Worm (Caenorhabditis elegans) whole organism, L3 larva: ENCODE measurements around the gene C52G5.3.
A peak's percentile ranks its signal among the peaks of the same experiment; 100 is the strongest.

ENCODE experiments used
- R02D3.7 ChIP-seq: fragments of 150-350 bp; optimal IDR thresholded peaks from 2 replicates; lab custom pipeline; 2014; ENCODE audit warnings: missing biosample characterization, missing genetic modification characterization
- ZK546.5 ChIP-seq: sonication (generic microtip); optimal IDR thresholded peaks from 2 replicates; lab custom pipeline; 2017; ENCODE audit warnings: missing biosample characterization, missing genetic modification characterization
- ceh-16 ChIP-seq: sonication (generic microtip); optimal IDR thresholded peaks from 2 replicates; lab custom pipeline; 2017; ENCODE audit warnings: missing biosample characterization, missing genetic modification characterization
- ceh-28 ChIP-seq: fragments of 150-350 bp; optimal IDR thresholded peaks from 2 replicates; lab custom pipeline; 2014; ENCODE audit warnings: missing biosample characterization, missing genetic modification reagents, missing genetic modification characterization
- ceh-82 ChIP-seq: fragments of 150-350 bp; optimal IDR thresholded peaks from 2 replicates; lab custom pipeline; 2014; ENCODE audit warnings: missing biosample characterization, missing genetic modification characterization
- egl-27 ChIP-seq: sonication (generic microtip); optimal IDR thresholded peaks from 4 replicates; lab custom pipeline; 2017; ENCODE audit warnings: missing biosample characterization, missing genetic modification reagents, missing genetic modification characterization
- egl-5 ChIP-seq: fragments of 150-350 bp; optimal IDR thresholded peaks from 2 replicates; lab custom pipeline; 2017; ENCODE audit warnings: missing biosample characterization, missing genetic modification reagents, missing genetic modification characterization, inconsistent platforms
- elt-2 ChIP-seq: sonication (generic microtip); optimal IDR thresholded peaks from 2 replicates; lab custom pipeline; 2016; ENCODE audit warnings: missing genetic modification reagents, mild to moderate bottlenecking, missing genetic modification characterization, missing compliant biosample characterization
- elt-3 ChIP-seq, 3 experiments: fragments of 150-350 bp in 1 of 3; sonication (generic microtip) in 2 of 3; optimal IDR thresholded peaks; 2 replicates in 2 of 3; 4 replicates in 1 of 3; lab custom pipeline; 2014 to 2017; ENCODE audit warnings: missing biosample characterization in 3 of 3, missing genetic modification characterization in 3 of 3
- eor-1 ChIP-seq, 2 experiments: fragments of 150-350 bp; optimal IDR thresholded peaks; 2 replicates each; lab custom pipeline; 2014 to 2018; ENCODE audit warnings: missing biosample characterization in 2 of 2, missing genetic modification characterization in 2 of 2
- fkh-10 ChIP-seq: sonication (generic microtip); optimal IDR thresholded peaks from 2 replicates; lab custom pipeline; 2017; ENCODE audit warnings: missing biosample characterization, missing genetic modification reagents, missing genetic modification characterization
- fos-1 ChIP-seq: fragments of 150-350 bp; optimal IDR thresholded peaks from 2 replicates; lab custom pipeline; 2014; ENCODE audit warnings: missing biosample characterization, missing genetic modification characterization
- hmg-11 ChIP-seq: sonication (generic microtip); optimal IDR thresholded peaks from 2 replicates; lab custom pipeline; 2016; ENCODE audit warnings: missing genetic modification characterization, missing compliant biosample characterization
- lin-15B ChIP-seq: fragments of 150-350 bp; optimal IDR thresholded peaks from 2 replicates; lab custom pipeline; 2014; ENCODE audit warnings: missing biosample characterization, missing genetic modification characterization
- lin-39 ChIP-seq: fragments of 150-350 bp; optimal IDR thresholded peaks from 2 replicates; lab custom pipeline; 2018; ENCODE audit warnings: missing biosample characterization, missing genetic modification reagents, missing genetic modification characterization
- mdl-1 ChIP-seq: fragments of 150-350 bp; optimal IDR thresholded peaks from 2 replicates; lab custom pipeline; 2014; ENCODE audit warnings: missing biosample characterization, missing genetic modification characterization
- mml-1 ChIP-seq: fragments of 150-350 bp; sonication (generic microtip); optimal IDR thresholded peaks from 3 replicates; lab custom pipeline; 2014; ENCODE audit warnings: missing biosample characterization, missing genetic modification characterization
- nfya-1 ChIP-seq: sonication (generic microtip); optimal IDR thresholded peaks from 2 replicates; lab custom pipeline; 2017; ENCODE audit warnings: missing genetic modification characterization, mild to moderate bottlenecking, missing compliant biosample characterization, antibody characterized with exemption, moderate library complexity; ENCODE audit not compliant: insufficient read depth
- nhr-23 ChIP-seq: fragments of 150-350 bp; optimal IDR thresholded peaks from 2 replicates; lab custom pipeline; 2014; ENCODE audit warnings: missing biosample characterization, missing genetic modification reagents, missing genetic modification characterization
- nhr-25 ChIP-seq: sonication (generic microtip); optimal IDR thresholded peaks from 2 replicates; lab custom pipeline; 2017; ENCODE audit warnings: missing biosample characterization, missing genetic modification characterization
- nhr-28 ChIP-seq: fragments of 150-350 bp; optimal IDR thresholded peaks from 2 replicates; lab custom pipeline; 2014; ENCODE audit warnings: missing biosample characterization, missing genetic modification characterization
- nhr-43 ChIP-seq: sonication (generic microtip); optimal IDR thresholded peaks from 2 replicates; lab custom pipeline; 2016; ENCODE audit warnings: mild to moderate bottlenecking, missing genetic modification characterization, missing compliant biosample characterization; ENCODE audit not compliant: poor library complexity, severe bottlenecking
- nhr-67 ChIP-seq: fragments of 150-350 bp; optimal IDR thresholded peaks from 2 replicates; lab custom pipeline; 2014; ENCODE audit warnings: missing biosample characterization, missing genetic modification characterization
- pha-4 ChIP-seq: fragments of 150-350 bp; optimal IDR thresholded peaks from 2 replicates; lab custom pipeline; 2014; ENCODE audit warnings: missing biosample characterization, missing genetic modification reagents, missing genetic modification characterization
- pqm-1 ChIP-seq: fragments of 150-350 bp; optimal IDR thresholded peaks from 2 replicates; lab custom pipeline; 2017; ENCODE audit warnings: missing biosample characterization, missing genetic modification characterization, inconsistent platforms
- sea-2 ChIP-seq: fragments of 150-350 bp; sonication (generic microtip); optimal IDR thresholded peaks from 4 replicates; lab custom pipeline; 2014; ENCODE audit warnings: missing biosample characterization, missing genetic modification reagents, missing genetic modification characterization
- skn-1 ChIP-seq: fragments of 150-350 bp; optimal IDR thresholded peaks from 2 replicates; lab custom pipeline; 2014; ENCODE audit warnings: missing biosample characterization, missing genetic modification characterization
- snpc-4 ChIP-seq: fragments of 150-350 bp; optimal IDR thresholded peaks from 2 replicates; lab custom pipeline; 2014; ENCODE audit warnings: missing biosample characterization, missing genetic modification characterization
- unc-39 ChIP-seq: sonication (generic microtip); optimal IDR thresholded peaks from 4 replicates; lab custom pipeline; 2017; ENCODE audit warnings: missing biosample characterization, missing genetic modification characterization
- zag-1 ChIP-seq: fragments of 150-350 bp; optimal IDR thresholded peaks from 2 replicates; lab custom pipeline; 2014; ENCODE audit warnings: missing biosample characterization, missing genetic modification characterization
- ztf-11 ChIP-seq: fragments of 150-350 bp; optimal IDR thresholded peaks from 2 replicates; lab custom pipeline; 2014; ENCODE audit warnings: missing biosample characterization, missing genetic modification characterization

The C52G5.3 gene

ce11 chrX:12869412-12869811 lies 23.5 kb upstream of the C52G5.3 start:
- TF ChIP-seq sea-2: no peak
- TF ChIP-seq pqm-1: peak; percentile 32
- TF ChIP-seq skn-1 (tag; lab: Kevin White, UChicago): peak; percentile 14
- TF ChIP-seq elt-2: peak; percentile 20

DNA sequence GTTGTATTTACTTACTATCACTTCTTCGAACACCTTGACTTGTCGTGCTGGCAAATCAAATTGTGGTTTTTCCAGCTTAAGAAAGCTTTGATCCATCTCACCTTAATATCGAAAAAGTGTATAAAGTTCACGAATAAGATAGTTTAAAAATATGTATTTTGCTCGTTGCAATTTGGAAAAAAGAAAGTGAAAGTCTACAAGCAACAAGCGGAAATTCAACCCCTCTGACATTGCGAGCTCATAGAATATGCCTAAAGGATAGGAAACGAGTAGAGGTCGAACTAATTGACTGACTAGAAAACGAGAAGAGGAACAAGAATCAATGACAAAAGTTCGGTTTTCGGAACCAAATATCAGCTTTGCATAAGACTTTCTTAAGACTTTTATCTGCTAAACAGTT lies 17.9 kb upstream of the C52G5.3 start, which contains the start of gene T14G8.4:
T14G8.4 (minus strand) TSS at position 101 of the 400 bp plus-strand sequence.
- TF ChIP-seq eor-1 (tag; optimal IDR thresholded peaks at IDR 0.05; lab: Kevin White, UChicago) (no peak), elt-3 (tag; optimal IDR thresholded peaks at IDR 0.05; lab: Kevin White, UChicago) (no peak), R02D3.7 (tag; lab: Kevin White, UChicago) (no peak), nhr-67 (tag; lab: Kevin White, UChicago) (no peak), fkh-10 (GFP tag; lab: Kevin White, UChicago) (no peak), nfya-1 (no peak), zag-1 (tag; lab: Kevin White, UChicago) (no peak), pha-4 (no peak), mdl-1 (no peak), fos-1 (tag; lab: Kevin White, UChicago) (no peak)

DNA sequence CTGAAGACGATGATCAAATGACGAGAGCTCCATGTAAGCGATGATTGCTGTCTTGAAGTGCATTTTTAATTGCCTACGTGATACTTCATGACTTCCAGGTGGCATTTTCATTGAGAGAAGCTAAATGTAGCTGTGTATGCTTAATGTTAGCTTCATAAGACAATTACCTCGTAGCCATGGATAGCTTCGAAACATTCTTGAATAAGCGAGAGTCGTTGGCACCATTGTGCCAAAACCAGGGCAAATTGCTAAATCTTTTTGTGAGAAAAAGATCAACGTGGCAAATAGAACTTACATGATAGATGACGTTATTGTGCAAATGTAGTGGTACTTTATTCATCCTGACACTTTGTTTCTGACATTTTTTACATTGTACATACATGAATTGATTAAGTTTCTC lies 17.3 kb upstream of the C52G5.3 start:
- no peak for TF ChIP-seq ceh-16 (tag; lab: Kevin White, UChicago)
- no peak for TF ChIP-seq ceh-28
- no peak for TF ChIP-seq ZK546.5

ce11 chrX:12862509-12862908 lies 16.6 kb upstream of the C52G5.3 start, which contains the start of gene T14G8.6:
T14G8.6 (minus strand) TSS chrX:12862846.
- TF ChIP-seq ceh-82 (tag; lab: Kevin White, UChicago): no peak
- TF ChIP-seq elt-3 (tag; optimal IDR thresholded peaks at IDR 0.05; lab: Kevin White, UChicago): no peak
- no peak for TF ChIP-seq sea-2
- TF ChIP-seq mml-1 (tag; lab: Kevin White, UChicago): no peak
- TF ChIP-seq ztf-11 (tag; lab: Kevin White, UChicago): no peak

DNA sequence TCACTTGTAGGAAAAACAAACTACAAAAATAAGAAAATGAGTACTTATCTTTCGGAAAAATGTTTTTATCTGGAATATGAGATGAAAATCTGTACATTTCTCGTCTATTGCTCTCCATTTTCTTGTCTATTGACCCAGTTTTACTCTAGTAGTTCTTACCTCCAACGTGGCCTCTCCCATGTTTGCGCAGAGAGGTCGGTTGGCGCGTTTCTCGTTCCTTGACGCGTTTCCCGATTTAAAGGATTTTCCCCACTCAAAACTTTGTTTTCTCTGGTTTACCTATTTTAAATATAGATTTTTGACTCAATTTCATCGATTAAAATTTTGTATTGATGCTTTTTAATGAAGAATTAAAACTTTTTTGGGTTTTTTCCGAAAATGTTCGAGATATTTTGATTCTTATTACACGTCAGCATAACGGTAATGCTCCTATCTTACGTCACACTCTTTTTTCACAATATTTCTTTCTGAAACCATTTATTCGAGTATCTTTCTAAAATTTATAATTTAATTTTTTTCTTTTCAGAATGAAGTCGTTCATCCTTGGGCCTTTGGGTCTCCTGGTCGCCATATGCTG lies 14.9 kb upstream of the C52G5.3 start, which contains the start of gene T14G8.3:
T14G8.3 (plus strand) TSS at position 527 of the 577 bp plus-strand sequence.
- peak; percentile 48 for TF ChIP-seq hmg-11 (tag; lab: Kevin White, UChicago)
- peak; percentile 40 for TF ChIP-seq lin-15B (tag; lab: Kevin White, UChicago)
- TF ChIP-seq elt-2: peak; percentile 48
- TF ChIP-seq pha-4: peak; percentile 88
- no peak for TF ChIP-seq snpc-4
- TF ChIP-seq ceh-28: peak; percentile 12
- no peak for TF ChIP-seq ZK546.5
- TF ChIP-seq nhr-23 (tag; lab: Kevin White, UChicago): peak; percentile 95
- TF ChIP-seq zag-1 (tag; lab: Kevin White, UChicago): no peak
- peak; percentile 38 for TF ChIP-seq nhr-25
- peak; percentile 53 for TF ChIP-seq nfya-1

DNA sequence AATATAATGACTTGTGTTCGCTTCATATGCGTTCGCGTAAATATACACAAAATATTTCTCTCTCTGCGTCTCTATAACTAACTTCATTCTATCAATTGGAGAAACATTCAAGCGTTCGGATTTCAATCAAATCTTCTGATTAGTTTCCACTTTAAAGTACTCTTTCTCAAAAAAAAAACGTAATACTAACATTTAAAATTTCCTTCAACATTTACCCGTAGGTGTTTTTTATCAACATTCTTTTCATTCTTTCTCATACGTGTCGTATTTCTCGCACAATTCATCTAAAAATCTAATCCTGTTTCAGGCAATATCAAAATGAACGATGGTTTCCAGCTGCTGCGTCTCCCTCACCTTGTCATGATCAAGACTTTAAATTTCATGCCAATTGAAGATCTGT lies 11.8 kb upstream of the C52G5.3 start, which contains the start of gene T14G8.2:
T14G8.2 (plus strand) TSS at position 301 of the 400 bp plus-strand sequence.
- no peak for TF ChIP-seq nhr-28 (tag; lab: Kevin White, UChicago)
- no peak for TF ChIP-seq hmg-11 (tag; lab: Kevin White, UChicago)
- TF ChIP-seq egl-27 (tag; lab: Kevin White, UChicago): no peak
- TF ChIP-seq egl-5 (tag; lab: Kevin White, UChicago): no peak
- no peak for TF ChIP-seq elt-3 (tag; optimal IDR thresholded peaks at IDR 0.05; lab: Kevin White, UChicago)
- no peak for TF ChIP-seq fos-1 (tag; lab: Kevin White, UChicago)
- no peak for TF ChIP-seq eor-1 (tag; optimal IDR thresholded peaks at IDR 0.05; lab: Kevin White, UChicago)
- no peak for TF ChIP-seq pqm-1
- no peak for TF ChIP-seq ceh-16 (tag; lab: Kevin White, UChicago)
- no peak for TF ChIP-seq zag-1 (tag; lab: Kevin White, UChicago)
- TF ChIP-seq nhr-43: no peak
- no peak for TF ChIP-seq lin-15B (tag; lab: Kevin White, UChicago)
- TF ChIP-seq ztf-11 (tag; lab: Kevin White, UChicago): no peak
- no peak for TF ChIP-seq lin-39
- no peak for TF ChIP-seq pha-4
- no peak for TF ChIP-seq skn-1 (tag; lab: Kevin White, UChicago)
- TF ChIP-seq unc-39 (tag; lab: Kevin White, UChicago): no peak
- no peak for TF ChIP-seq ceh-28
